Worm (Caenorhabditis elegans) whole organism, L2 larva: ENCODE data around the gene R10F2.6.

ENCODE experiments used
- C34F6.9 ChIP-seq: fragments of 150-350 bp; optimal IDR thresholded peaks from 2 replicates; lab custom pipeline; 2014; ENCODE audit warnings: missing biosample characterization, missing genetic modification characterization
- alr-1 ChIP-seq: fragments of 150-350 bp; optimal IDR thresholded peaks from 2 replicates; lab custom pipeline; 2014; ENCODE audit warnings: missing biosample characterization, missing genetic modification characterization
- aly-2 ChIP-seq: fragments of 150-350 bp; optimal IDR thresholded peaks from 2 replicates; lab custom pipeline; 2014; ENCODE audit warnings: missing biosample characterization, missing genetic modification characterization
- ama-1 ChIP-seq: fragments of 150-350 bp; optimal IDR thresholded peaks from 2 replicates; lab custom pipeline; 2018; ENCODE audit warnings: inconsistent platforms
- blmp-1 ChIP-seq: sonication (generic microtip); optimal IDR thresholded peaks from 2 replicates; lab custom pipeline; 2017; ENCODE audit warnings: missing genetic modification characterization, mild to moderate bottlenecking, missing compliant biosample characterization, antibody characterized with exemption, moderate library complexity; ENCODE audit not compliant: insufficient read depth
- ceh-16 ChIP-seq: fragments of 150-350 bp; optimal IDR thresholded peaks from 2 replicates; lab custom pipeline; 2014; ENCODE audit warnings: missing biosample characterization, missing genetic modification characterization
- ceh-82 ChIP-seq: fragments of 150-350 bp; optimal IDR thresholded peaks from 2 replicates; lab custom pipeline; 2014; ENCODE audit warnings: missing biosample characterization, missing genetic modification characterization
- dmd-4 ChIP-seq: sonication (generic microtip); optimal IDR thresholded peaks from 2 replicates; lab custom pipeline; 2017; ENCODE audit warnings: missing biosample characterization, missing genetic modification characterization
- egl-27 ChIP-seq: sonication (generic microtip); optimal IDR thresholded peaks from 3 replicates; lab custom pipeline; 2017; ENCODE audit warnings: missing biosample characterization, missing genetic modification reagents, missing genetic modification characterization
- elt-1 ChIP-seq: fragments of 150-350 bp; optimal IDR thresholded peaks from 2 replicates; lab custom pipeline; 2014; ENCODE audit warnings: missing biosample characterization, missing genetic modification characterization
- elt-3 ChIP-seq: sonication (generic microtip); optimal IDR thresholded peaks from 2 replicates; lab custom pipeline; 2017; ENCODE audit warnings: missing biosample characterization, missing genetic modification characterization
- fos-1 ChIP-seq: fragments of 150-350 bp; optimal IDR thresholded peaks from 2 replicates; lab custom pipeline; 2014; ENCODE audit warnings: missing biosample characterization, missing genetic modification characterization
- gmeb-1 ChIP-seq: fragments of 150-350 bp; optimal IDR thresholded peaks from 2 replicates; lab custom pipeline; 2014; ENCODE audit warnings: missing biosample characterization, missing genetic modification characterization
- lin-11 ChIP-seq: fragments of 150-350 bp; sonication (generic microtip); optimal IDR thresholded peaks from 2 replicates; lab custom pipeline; 2014; ENCODE audit warnings: missing biosample characterization, missing genetic modification characterization, inconsistent platforms, mixed read lengths
- lin-13 ChIP-seq: fragments of 150-350 bp; optimal IDR thresholded peaks from 2 replicates; lab custom pipeline; 2014; ENCODE audit warnings: missing biosample characterization, missing genetic modification reagents, missing genetic modification characterization
- lin-39 ChIP-seq: fragments of 150-350 bp; optimal IDR thresholded peaks from 2 replicates; lab custom pipeline; 2014; ENCODE audit warnings: missing biosample characterization, missing genetic modification reagents, missing genetic modification characterization
- mab-5 ChIP-seq: fragments of 150-350 bp; optimal IDR thresholded peaks from 2 replicates; lab custom pipeline; 2014; ENCODE audit warnings: missing biosample characterization, missing genetic modification characterization
- mbf-1 ChIP-seq: sonication (generic microtip); optimal IDR thresholded peaks from 2 replicates; lab custom pipeline; 2017; ENCODE audit warnings: missing biosample characterization, missing genetic modification characterization
- mdl-1 ChIP-seq, 2 experiments: fragments of 150-350 bp in 1 of 2; sonication (generic microtip) in 1 of 2; optimal IDR thresholded peaks; 2 replicates each; lab custom pipeline; 2017; ENCODE audit warnings: missing biosample characterization in 2 of 2, missing genetic modification characterization in 2 of 2
- nhr-10 ChIP-seq: sonication (generic microtip); optimal IDR thresholded peaks from 2 replicates; lab custom pipeline; 2017; ENCODE audit warnings: missing biosample characterization, missing genetic modification characterization
- nhr-12 ChIP-seq: fragments of 150-350 bp; optimal IDR thresholded peaks from 2 replicates; lab custom pipeline; 2014; ENCODE audit warnings: missing biosample characterization, missing genetic modification characterization
- nhr-21 ChIP-seq: fragments of 150-350 bp; optimal IDR thresholded peaks from 2 replicates; lab custom pipeline; 2014; ENCODE audit warnings: missing biosample characterization, missing genetic modification characterization
- nhr-23 ChIP-seq: fragments of 150-350 bp; optimal IDR thresholded peaks from 2 replicates; lab custom pipeline; 2014; ENCODE audit warnings: missing biosample characterization, missing genetic modification reagents, missing genetic modification characterization
- nhr-25 ChIP-seq: fragments of 150-350 bp; sonication (generic microtip); optimal IDR thresholded peaks from 3 replicates; lab custom pipeline; 2014; ENCODE audit warnings: missing biosample characterization, missing genetic modification characterization
- nhr-6 ChIP-seq: fragments of 150-350 bp; optimal IDR thresholded peaks from 2 replicates; lab custom pipeline; 2014; ENCODE audit warnings: missing biosample characterization, missing genetic modification characterization
- nhr-77 ChIP-seq: fragments of 150-350 bp; optimal IDR thresholded peaks from 2 replicates; lab custom pipeline; 2014; ENCODE audit warnings: missing biosample characterization, missing genetic modification characterization
- peb-1 ChIP-seq: fragments of 150-350 bp; optimal IDR thresholded peaks from 2 replicates; lab custom pipeline; 2014; ENCODE audit warnings: missing biosample characterization, missing genetic modification characterization
- skn-1 ChIP-seq: sonication (generic microtip); optimal IDR thresholded peaks from 2 replicates; lab custom pipeline; 2017; ENCODE audit warnings: missing biosample characterization, missing genetic modification characterization
- sma-3 ChIP-seq: sonication (generic microtip); optimal IDR thresholded peaks from 2 replicates; lab custom pipeline; 2016; ENCODE audit warnings: missing genetic modification reagents, missing genetic modification characterization, missing compliant biosample characterization
- sma-9 ChIP-seq, 2 experiments: fragments of 150-350 bp in 1 of 2; sonication (generic microtip) in 1 of 2; optimal IDR thresholded peaks; 2 replicates each; lab custom pipeline; 2014 to 2016; ENCODE audit warnings: missing genetic modification characterization in 2 of 2, mild to moderate bottlenecking in 1 of 2, missing biosample characterization in 1 of 2, missing compliant biosample characterization in 1 of 2, missing genetic modification reagents in 1 of 2, moderate library complexity in 1 of 2
- snpc-4 ChIP-seq: fragments of 150-350 bp; optimal IDR thresholded peaks from 2 replicates; lab custom pipeline; 2014; ENCODE audit warnings: missing biosample characterization, missing genetic modification characterization
- unc-39 ChIP-seq: fragments of 150-350 bp; optimal IDR thresholded peaks from 2 replicates; lab custom pipeline; 2014; ENCODE audit warnings: missing biosample characterization, missing genetic modification characterization
- unc-55 ChIP-seq: fragments of 150-350 bp; sonication (generic microtip); optimal IDR thresholded peaks from 3 replicates; lab custom pipeline; 2014; ENCODE audit warnings: missing biosample characterization, missing genetic modification reagents, missing genetic modification characterization
- unc-62 ChIP-seq: fragments of 150-350 bp; optimal IDR thresholded peaks from 2 replicates; lab custom pipeline; 2014; ENCODE audit warnings: missing biosample characterization, missing genetic modification reagents, missing genetic modification characterization
- zag-1 ChIP-seq: fragments of 150-350 bp; optimal IDR thresholded peaks from 2 replicates; lab custom pipeline; 2014; ENCODE audit warnings: missing biosample characterization, missing genetic modification characterization
- ztf-11 ChIP-seq: sonication (generic microtip); optimal IDR thresholded peaks from 2 replicates; lab custom pipeline; 2017; ENCODE audit warnings: missing biosample characterization, missing genetic modification characterization
- ztf-4 ChIP-seq: fragments of 150-350 bp; optimal IDR thresholded peaks from 2 replicates; lab custom pipeline; 2014; ENCODE audit warnings: missing biosample characterization, missing genetic modification characterization

R10F2.6 gene

ce11 chrIII:2943995-2944394 is at the start of gene R10F2.6:
TSS of gene R10F2.6 (minus strand) at chrIII:2944095.
- TF ChIP-seq aly-2 (no peak), ceh-16 (tag; lab: Kevin White, UChicago) (no peak)
- TF ChIP-seq, all 48 proteins: peak for 0

ce11 chrIII:2992234-2992633 is 48.3 kb upstream of the R10F2.6 start:
- no peak for TF ChIP-seq blmp-1 (tag; lab: Kevin White, UChicago)
- no peak for TF ChIP-seq unc-62 (GFP tag; lab: Kevin White, UChicago)
- TF ChIP-seq skn-1 (tag; lab: Kevin White, UChicago) = no peak
- TF ChIP-seq aly-2 = no peak
- no peak for TF ChIP-seq ztf-4 (tag; lab: Kevin White, UChicago)

- no peak for TF ChIP-seq ztf-4 (tag; lab: Kevin White, UChicago)
- TF ChIP-seq nhr-12 (tag; lab: Kevin White, UChicago) = no peak
- TF ChIP-seq lin-13 (GFP tag; lab: Kevin White, UChicago) = no peak
- TF ChIP-seq ceh-16 (tag; lab: Kevin White, UChicago) = no peak
- TF ChIP-seq ztf-11 (tag; lab: Kevin White, UChicago) = no peak
- TF ChIP-seq skn-1 (tag; lab: Kevin White, UChicago) = no peak
- TF ChIP-seq unc-39 = no peak
- TF ChIP-seq, all 48 proteins: peak for 0
These were observed 46.1 kb upstream of the R10F2.6 start, which contains the start of gene Y55D5A.4 for ce11 chrIII:2989957-2990356. TSS of gene Y55D5A.4 (minus strand) at chrIII:2990057.

- no peak for TF ChIP-seq elt-3 (tag; lab: Kevin White, UChicago)
- no peak for TF ChIP-seq mdl-1 (tag; optimal IDR thresholded peaks at IDR 0.05; lab: Kevin White, UChicago)
- TF ChIP-seq lin-13 (GFP tag; lab: Kevin White, UChicago) = no peak
- TF ChIP-seq skn-1 (tag; lab: Kevin White, UChicago) = no peak
- TF ChIP-seq unc-62 (GFP tag; lab: Kevin White, UChicago) = no peak
- TF ChIP-seq unc-55 = no peak
- TF ChIP-seq egl-27 (tag; lab: Kevin White, UChicago) = no peak
- TF ChIP-seq ama-1 (lab: Kevin White, UChicago) = no peak
- TF ChIP-seq ceh-82 (tag; lab: Kevin White, UChicago) = no peak
- TF ChIP-seq mab-5 = no peak
- TF ChIP-seq nhr-21 (tag; lab: Kevin White, UChicago) = no peak
- TF ChIP-seq lin-39 (tag; lab: Kevin White, UChicago) = no peak
- no peak for TF ChIP-seq zag-1 (tag; lab: Kevin White, UChicago)
- no peak for TF ChIP-seq snpc-4 (tag; lab: Kevin White, UChicago)
- TF ChIP-seq nhr-12 (tag; lab: Kevin White, UChicago) = no peak
- TF ChIP-seq fos-1 (tag; lab: Kevin White, UChicago) = no peak
- no peak for TF ChIP-seq lin-11 (tag; lab: Kevin White, UChicago)
- no peak for TF ChIP-seq ztf-4 (tag; lab: Kevin White, UChicago)
- no peak for TF ChIP-seq unc-39
- TF ChIP-seq alr-1 (tag; lab: Kevin White, UChicago) = no peak
These were observed 39.1 kb upstream of the R10F2.6 start for ce11 chrIII:2983044-2983443.

- TF ChIP-seq elt-1 (no peak), nhr-12 (tag; lab: Kevin White, UChicago) (no peak), ceh-16 (tag; lab: Kevin White, UChicago) (no peak), fos-1 (tag; lab: Kevin White, UChicago) (no peak), unc-39 (no peak), ceh-82 (tag; lab: Kevin White, UChicago) (no peak), nhr-6 (tag; lab: Kevin White, UChicago) (no peak), nhr-77 (tag; lab: Kevin White, UChicago) (no peak), snpc-4 (tag; lab: Kevin White, UChicago) (no peak), gmeb-1 (no peak), mab-5 (no peak), sma-9 (GFP tag; optimal IDR thresholded peaks at IDR 0.05; lab: Kevin White, UChicago) (no peak), sma-9 (tag; optimal IDR thresholded peaks at IDR 0.05; lab: Kevin White, UChicago) (no peak), peb-1 (tag; lab: Kevin White, UChicago) (no peak), blmp-1 (tag; lab: Kevin White, UChicago) (no peak), mbf-1 (no peak), ama-1 (lab: Kevin White, UChicago) (no peak)
These were observed 38.2 kb upstream of the R10F2.6 start, which contains the start of gene Y55D5A.1 for ce11 chrIII:2982109-2982508. TSS of gene Y55D5A.1 (plus strand) at chrIII:2982409.

ce11 chrIII:2980927-2981326 is 37.0 kb upstream of the R10F2.6 start:
- TF ChIP-seq unc-55 (no peak), mab-5 (no peak), sma-3 (GFP tag; lab: Kevin White, UChicago) (no peak), nhr-25 (tag; lab: Kevin White, UChicago) (no peak), ztf-4 (tag; lab: Kevin White, UChicago) (no peak), dmd-4 (tag; lab: Kevin White, UChicago) (no peak), nhr-23 (tag; lab: Kevin White, UChicago) (no peak), nhr-10 (tag; lab: Kevin White, UChicago) (no peak), snpc-4 (tag; lab: Kevin White, UChicago) (no peak), C34F6.9 (tag; lab: Kevin White, UChicago) (no peak)
- TF ChIP-seq, all 48 proteins: peak for 0
